Worm (Caenorhabditis elegans): ENCODE measurements around the gene nhr-222.

nhr-222 gene

ce11 chrV:3543344-3543743 is at the start of gene nhr-222:
Gene nhr-222, minus strand, starts transcription at chrV:3543444.
- TF ChIP-seq zip-2 (tag; optimal IDR thresholded peaks at IDR 0.05) (no peak), mdl-1 (tag; optimal IDR thresholded peaks at IDR 0.05) (no peak), zfp-3 (GFP tag; conservative IDR thresholded peaks at IDR 0.05) (no peak), spr-1 (tag; optimal IDR thresholded peaks at IDR 0.05) (no peak), php-3 (GFP tag; IDR thresholded peaks at IDR 0.05) (no peak), mdt-29 (GFP tag; IDR thresholded peaks at IDR 0.05) (no peak), ztf-11 (tag; optimal IDR thresholded peaks at IDR 0.05) (no peak), madf-5 (GFP tag; IDR thresholded peaks at IDR 0.05) (no peak), Y5F2A.4 (GFP tag; optimal IDR thresholded peaks at IDR 0.05) (no peak), zfp-2 (tag; optimal IDR thresholded peaks at IDR 0.05) (no peak)

- TF ChIP-seq daf-12 (tag; optimal IDR thresholded peaks at IDR 0.05) (no peak), rbr-2 (tag; optimal IDR thresholded peaks at IDR 0.05) (no peak), lin-38 (GFP tag; IDR thresholded peaks at IDR 0.05) (no peak), snpc-4 (tag; optimal IDR thresholded peaks at IDR 0.05) (no peak), T20F7.1 (GFP tag; optimal IDR thresholded peaks at IDR 0.05) (no peak), F37D6.2 (tag; optimal IDR thresholded peaks at IDR 0.05) (no peak), mdl-1 (tag; optimal IDR thresholded peaks at IDR 0.05) (no peak), F26F4.8 (GFP tag; conservative IDR thresholded peaks at IDR 0.05) (no peak), nhr-76 (tag; optimal IDR thresholded peaks at IDR 0.05) (no peak), skn-1 (tag; optimal IDR thresholded peaks at IDR 0.05) (no peak), F49E8.2 (tag; optimal IDR thresholded peaks at IDR 0.05; ENCODE audit: borderline replicate concordance) (no peak), duxl-1 (tag; optimal IDR thresholded peaks at IDR 0.05; ENCODE audit: poor library complexity) (no peak), aha-1 (tag) (no peak), mep-1 (tag; optimal IDR thresholded peaks at IDR 0.05) (no peak), ZK546.5 (tag; optimal IDR thresholded peaks at IDR 0.05) (no peak), ceh-32 (tag; optimal IDR thresholded peaks at IDR 0.05; ENCODE audit: poor library complexity) (no peak), spr-1 (tag; optimal IDR thresholded peaks at IDR 0.05) (no peak), mes-2 (tag; optimal IDR thresholded peaks at IDR 0.05; ENCODE audit: poor library complexity, severe bottlenecking) (no peak)
These were observed 48.9 kb upstream of the nhr-222 start, which contains the start of gene T22F3.12 for ce11 chrV:3592099-3592498. Gene T22F3.12, minus strand, starts transcription at chrV:3592199.

ce11 chrV:3588223-3588622 is 45.0 kb upstream of the nhr-222 start:
- TF ChIP-seq snpc-1.2 (GFP tag; IDR thresholded peaks at IDR 0.05): peak; percentile 47; the same call in 1 of the 2 replicates
- no peak for TF ChIP-seq nhr-111 (GFP tag; optimal IDR thresholded peaks at IDR 0.05)
- TF ChIP-seq vab-7 (GFP tag; IDR thresholded peaks at IDR 0.05): peak; percentile 58; the same call in 1 of the 2 replicates
- no peak for TF ChIP-seq unc-39 (tag; optimal IDR thresholded peaks at IDR 0.05)
- no peak for TF ChIP-seq spr-1 (tag; optimal IDR thresholded peaks at IDR 0.05)
- no peak for TF ChIP-seq F10B5.3 (tag; optimal IDR thresholded peaks at IDR 0.05)
- no peak for TF ChIP-seq ceh-32 (tag; optimal IDR thresholded peaks at IDR 0.05; ENCODE audit: poor library complexity)
- TF ChIP-seq nhr-41 (GFP tag; IDR thresholded peaks at IDR 0.05): no peak
- no peak for TF ChIP-seq nhr-28 (tag; optimal IDR thresholded peaks at IDR 0.05)
- TF ChIP-seq ceh-82 (tag; optimal IDR thresholded peaks at IDR 0.05): no peak
- TF ChIP-seq F37D6.2 (tag; optimal IDR thresholded peaks at IDR 0.05): no peak
- peak; percentile 51 for TF ChIP-seq lin-1 (GFP tag; IDR thresholded peaks at IDR 0.05)
- TF ChIP-seq tra-1 (GFP tag; IDR thresholded peaks at IDR 0.05): peak; percentile 55; the same call in 1 of the 2 replicates
- TF ChIP-seq mdt-29 (GFP tag; IDR thresholded peaks at IDR 0.05): no peak
- 0 out of 2 replicates have a peak, but pooled peaks have one; percentile 18 for TF ChIP-seq Y105C5A.15 (GFP tag; IDR thresholded peaks at IDR 0.05)
- no peak for TF ChIP-seq unc-130 (GFP tag; optimal IDR thresholded peaks at IDR 0.05)
- TF ChIP-seq dpl-1 (GFP tag; optimal IDR thresholded peaks at IDR 0.05): no peak
- TF ChIP-seq lin-13 (GFP tag; optimal IDR thresholded peaks at IDR 0.05): peak; percentile 42
- TF ChIP-seq zip-11 (GFP tag; IDR thresholded peaks at IDR 0.05): no peak
- no peak for TF ChIP-seq daf-8 (GFP tag; IDR thresholded peaks at IDR 0.05)
- TF ChIP-seq lir-3 (tag; optimal IDR thresholded peaks at IDR 0.05): peak; percentile 6
- 0 out of 2 replicates have a peak, but pooled peaks have one; percentile 42 for TF ChIP-seq D1046.2 (GFP tag; IDR thresholded peaks at IDR 0.05)
- no peak for TF ChIP-seq F49E8.2 (tag; optimal IDR thresholded peaks at IDR 0.05; ENCODE audit: borderline replicate concordance)
- peak in 1 of 2 experiments; percentile 22 for TF ChIP-seq lsy-2 (tag; optimal IDR thresholded peaks at IDR 0.05)
- TF ChIP-seq daf-12 (tag; optimal IDR thresholded peaks at IDR 0.05): no peak
- TF ChIP-seq hmg-1.1 (GFP tag; IDR thresholded peaks at IDR 0.05): peak; percentile 44; the same call in 1 of the 2 replicates
- TF ChIP-seq dmd-8 (GFP tag; IDR thresholded peaks at IDR 0.05): peak; percentile 84
- no peak for TF ChIP-seq rbr-2 (tag; optimal IDR thresholded peaks at IDR 0.05)
- no peak for TF ChIP-seq lin-15B (tag; optimal IDR thresholded peaks at IDR 0.05)

Data from whole organism, L4 larva.